Worm (Caenorhabditis elegans): ENCODE measurements around the gene flcn-1.

DNA sequence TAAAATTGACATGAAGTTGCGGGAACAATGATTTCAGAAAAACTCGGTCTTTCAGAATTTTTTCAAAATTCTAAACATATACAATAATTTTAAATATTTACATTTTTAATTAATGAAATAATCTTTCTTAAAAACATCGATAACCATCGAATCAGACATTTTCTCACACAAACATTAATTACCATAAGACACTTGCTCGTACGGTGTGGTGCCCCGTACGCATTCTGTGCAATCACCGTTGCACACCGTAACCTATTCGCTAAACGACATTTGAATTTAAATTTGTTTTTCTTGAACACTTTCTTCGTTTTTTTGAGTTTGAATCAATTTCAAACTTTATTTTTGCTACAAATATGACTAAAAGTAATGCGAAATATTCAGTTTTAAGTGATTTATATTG, 4.8 kb upstream of the flcn-1 start:
- TF ChIP-seq xbp-1 (tag; optimal IDR thresholded peaks at IDR 0.05) (no peak), ztf-11 (tag; optimal IDR thresholded peaks at IDR 0.05) (no peak), swsn-7 (tag; optimal IDR thresholded peaks at IDR 0.05) (no peak), mep-1 (tag; optimal IDR thresholded peaks at IDR 0.05) (no peak), pag-3 (tag; optimal IDR thresholded peaks at IDR 0.05; ENCODE audit: borderline replicate concordance, insufficient read depth) (no peak), nhr-77 (tag; optimal IDR thresholded peaks at IDR 0.05) (no peak), fos-1 (tag; optimal IDR thresholded peaks at IDR 0.05) (no peak), fkh-10 (GFP tag; optimal IDR thresholded peaks at IDR 0.05) (no peak), ama-1 (optimal IDR thresholded peaks at IDR 0.05) (no peak), lin-13 (GFP tag; optimal IDR thresholded peaks at IDR 0.05) (no peak)

All from whole organism, L1 larva.